Fruit fly (Drosophila melanogaster) S2 (cell line): Measurements from ENCODE around the gene EMC5.

Experiments used
- CG8478 ChIP-seq: fragments of >200 bp; optimal IDR thresholded peaks from 2 replicates; lab custom pipeline; 2018
- CTCF ChIP-seq, 2 experiments: fragments of >200 bp; optimal IDR thresholded peaks; 2 replicates each; lab custom pipeline; 2018

- TF ChIP-seq CTCF (optimal IDR thresholded peaks at IDR 0.05; lab: Kevin White, UChicago) (no peak), CG8478 (no peak)
These were observed 24.6 kb downstream of the EMC5 start for dm6 chr2L:19011895-19012645.
